Worm (Caenorhabditis elegans) whole organism, L1 larva: ENCODE measurements around the gene F33A8.4.

Source experiments
- aly-2 ChIP-seq: fragments of 150-350 bp; optimal IDR thresholded peaks from 2 replicates; lab custom pipeline; 2014; ENCODE audit warnings: missing biosample characterization, missing genetic modification characterization
- efl-1 ChIP-seq, 4 experiments: fragments of 150-350 bp; optimal IDR thresholded peaks in 3 of 4; peaks in 1 of 4; 1 replicate in 1 of 4; 2 replicates in 3 of 4; lab custom pipeline; 2014; ENCODE audit warnings: missing biosample characterization in 2 of 4, missing genetic modification characterization in 2 of 4, missing genetic modification reagents in 2 of 4
- lir-3 ChIP-seq: sonication (generic microtip); optimal IDR thresholded peaks from 2 replicates; lab custom pipeline; 2016; ENCODE audit warnings: mild to moderate bottlenecking, missing genetic modification characterization, moderate library complexity, missing compliant biosample characterization; ENCODE audit not compliant: poor library complexity
- unc-30 ChIP-seq: sonication (generic microtip); optimal IDR thresholded peaks from 2 replicates; lab custom pipeline; 2017; ENCODE audit warnings: missing biosample characterization, missing genetic modification characterization

ce11 chrII:11041846-11042262 is 7.0 kb downstream of the F33A8.4 start:
- no peak for TF ChIP-seq unc-30 (tag; lab: Kevin White, UChicago)
- peak in 1 of 2 experiments; percentile 25 for TF ChIP-seq efl-1 (optimal IDR thresholded peaks at IDR 0.05; lab: Kevin White, UChicago)
- peak in 1 of 2 experiments; percentile 88 for TF ChIP-seq efl-1 (GFP tag; optimal IDR thresholded peaks at IDR 0.05 in 1 of 2; lab: Kevin White, UChicago)
- TF ChIP-seq lir-3 (tag; lab: Kevin White, UChicago), result no peak
- TF ChIP-seq aly-2 (tag; lab: Kevin White, UChicago), result no peak
